Fruit fly (Drosophila melanogaster): ENCODE measurements around the gene CG32572.
A peak's percentile ranks its signal among the peaks of the same experiment; 100 is the strongest.

CG32572 gene

DNA sequence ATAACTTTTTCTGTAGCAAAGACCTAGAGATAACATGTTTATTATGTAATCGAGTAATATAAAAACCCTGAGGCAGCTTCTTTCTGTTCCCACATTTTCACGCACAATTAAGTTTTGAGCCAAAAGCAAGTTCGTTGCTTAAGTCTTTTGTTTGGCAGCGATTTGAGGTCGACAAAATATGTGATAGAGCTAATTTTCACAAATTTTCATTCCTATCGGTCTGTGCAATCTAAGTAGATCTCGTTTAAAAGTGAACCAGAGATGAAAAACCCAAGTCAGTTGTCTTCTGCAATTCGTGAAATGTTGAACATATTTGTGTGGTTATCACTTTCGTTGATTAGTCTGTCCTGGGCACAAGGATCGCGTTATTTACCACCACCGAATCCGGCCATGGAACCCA lies 16.9 kb downstream of the CG32572 start, which contains the start of gene TwdlZ:
Gene TwdlZ (plus strand): TSS at position 301 of the 400 bp plus-strand sequence.
- TF ChIP-seq tai (GFP tag; optimal IDR thresholded peaks at IDR 0.05) = no peak
- no peak for TF ChIP-seq sage (GFP tag; optimal IDR thresholded peaks at IDR 0.05)
- no peak for TF ChIP-seq dmrt93B (GFP tag; optimal IDR thresholded peaks at IDR 0.05)
- TF ChIP-seq usp (GFP tag; optimal IDR thresholded peaks at IDR 0.05) = no peak
- no peak for TF ChIP-seq br (GFP tag; optimal IDR thresholded peaks at IDR 0.05)
- no peak for TF ChIP-seq Hr83 (GFP tag; optimal IDR thresholded peaks at IDR 0.05; ENCODE audit: poor library complexity, severe bottlenecking)
- no peak for TF ChIP-seq Abd-B (GFP tag; optimal IDR thresholded peaks at IDR 0.05)
- TF ChIP-seq lola (GFP tag; optimal IDR thresholded peaks at IDR 0.05) = no peak

DNA sequence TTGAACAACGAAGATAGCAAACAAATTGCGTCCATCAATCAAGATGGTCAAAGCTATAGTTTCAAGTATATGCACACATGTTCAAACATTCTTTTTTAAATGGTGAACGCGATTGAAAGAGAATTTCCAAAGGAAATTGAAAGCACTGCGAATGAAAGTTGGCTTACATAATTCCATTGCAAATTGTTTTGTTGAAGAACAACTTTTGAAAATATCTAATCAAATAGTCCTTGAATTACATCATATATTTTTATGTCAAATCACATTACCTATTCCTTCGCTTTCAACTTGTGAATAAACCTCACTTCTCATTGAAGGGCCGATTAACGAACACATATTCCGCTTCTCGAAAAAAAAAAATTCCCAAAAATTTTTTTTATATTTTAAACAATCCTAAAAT lies 19.6 kb downstream of the CG32572 start, which contains the start of gene CG32568:
Gene CG32568 (plus strand): TSS at position 301 of the 400 bp plus-strand sequence.
- TF ChIP-seq N (GFP tag; optimal IDR thresholded peaks at IDR 0.05) (no peak), GATAd (GFP tag; optimal IDR thresholded peaks at IDR 0.05) (no peak), psq (GFP tag; optimal IDR thresholded peaks at IDR 0.05) (no peak), dmrt93B (GFP tag; optimal IDR thresholded peaks at IDR 0.05) (no peak), brk (GFP tag; optimal IDR thresholded peaks at IDR 0.05) (no peak), Hnf4 (GFP tag; optimal IDR thresholded peaks at IDR 0.05) (no peak), Rel (GFP tag; optimal IDR thresholded peaks at IDR 0.05) (no peak), Rel (tag; optimal IDR thresholded peaks at IDR 0.05) (no peak), HLH106 (tag; optimal IDR thresholded peaks at IDR 0.05) (no peak), Sp1 (GFP tag; optimal IDR thresholded peaks at IDR 0.05) (no peak), Jra (GFP tag; optimal IDR thresholded peaks at IDR 0.05) (no peak), sv (GFP tag; optimal IDR thresholded peaks at IDR 0.05) (no peak)

DNA sequence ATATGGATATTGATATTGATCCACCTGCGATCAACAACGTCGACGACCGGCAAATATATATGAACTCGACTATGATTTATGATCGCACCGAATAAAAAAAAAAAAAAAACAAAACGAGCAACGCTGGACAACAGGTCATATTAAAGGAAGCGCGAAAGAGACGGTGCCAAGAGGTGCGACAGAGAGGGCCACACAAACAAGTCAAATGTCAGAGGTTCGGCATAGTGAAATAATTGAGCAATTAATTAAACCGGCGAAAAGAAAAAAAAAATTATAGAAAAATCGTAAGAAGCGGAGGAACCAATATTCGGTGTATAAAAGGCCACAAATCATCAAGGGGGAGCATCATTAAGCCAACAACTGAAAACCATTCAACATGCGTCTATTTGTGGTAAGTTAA lies 21.6 kb downstream of the CG32572 start, which contains the start of gene Twdlalpha:
Gene Twdlalpha (plus strand): TSS at position 301 of the 400 bp plus-strand sequence.
- TF ChIP-seq tai (GFP tag; optimal IDR thresholded peaks at IDR 0.05) (no peak), CrebA (GFP tag; optimal IDR thresholded peaks at IDR 0.05; ENCODE audit: borderline replicate concordance) (no peak), Hr78 (GFP tag; optimal IDR thresholded peaks at IDR 0.05) (no peak), br (GFP tag; optimal IDR thresholded peaks at IDR 0.05) (no peak), CG32264 (GFP tag; optimal IDR thresholded peaks at IDR 0.05) (no peak), woc (GFP tag; optimal IDR thresholded peaks at IDR 0.05) (no peak), ey (GFP tag; optimal IDR thresholded peaks at IDR 0.05) (no peak), rgr (GFP tag; optimal IDR thresholded peaks at IDR 0.05) (no peak), Hr83 (GFP tag; optimal IDR thresholded peaks at IDR 0.05; ENCODE audit: poor library complexity, severe bottlenecking) (no peak), Abd-B (GFP tag; optimal IDR thresholded peaks at IDR 0.05) (no peak), psq (GFP tag; optimal IDR thresholded peaks at IDR 0.05) (no peak), fru (GFP tag; optimal IDR thresholded peaks at IDR 0.05) (no peak), CG9705 (GFP tag; optimal IDR thresholded peaks at IDR 0.05) (no peak), OdsH (GFP tag; optimal IDR thresholded peaks at IDR 0.05) (no peak), Dfd (GFP tag; optimal IDR thresholded peaks at IDR 0.05) (no peak), h (GFP tag; optimal IDR thresholded peaks at IDR 0.05) (no peak), Jra (GFP tag; optimal IDR thresholded peaks at IDR 0.05) (no peak), sage (GFP tag; optimal IDR thresholded peaks at IDR 0.05) (no peak)

DNA sequence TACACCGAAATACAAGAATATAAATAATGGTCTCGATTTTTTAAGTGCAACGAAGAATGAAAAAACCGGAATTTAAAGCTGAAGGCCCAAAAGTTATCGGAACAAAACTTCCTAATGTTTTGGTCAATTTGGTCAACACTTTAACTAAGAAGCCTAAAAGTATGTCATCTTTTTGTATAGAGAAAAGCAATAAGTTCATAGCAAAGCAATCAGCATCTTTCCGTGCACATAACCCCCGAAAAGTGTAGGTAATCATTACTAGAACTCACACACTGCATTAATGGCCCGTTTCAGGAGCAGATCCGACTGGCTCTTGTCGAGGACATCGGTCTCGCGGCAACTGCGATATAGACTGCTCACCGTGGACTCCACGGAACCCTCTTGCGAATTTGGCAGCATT lies 23.4 kb downstream of the CG32572 start:
- TF ChIP-seq Dfd (GFP tag; optimal IDR thresholded peaks at IDR 0.05) (no peak), CG9705 (GFP tag; optimal IDR thresholded peaks at IDR 0.05) (no peak), Mio (GFP tag; optimal IDR thresholded peaks at IDR 0.05) (no peak), dl (GFP tag; optimal IDR thresholded peaks at IDR 0.05; ENCODE audit: insufficient read depth in 1 of 2, partially characterized antibody in 2 of 2) (no peak), br (GFP tag; optimal IDR thresholded peaks at IDR 0.05) (no peak), Myc (optimal IDR thresholded peaks at IDR 0.05) (peak; percentile 20), Vsx2 (GFP tag; optimal IDR thresholded peaks at IDR 0.05; ENCODE audit: partially characterized antibody) (peak; percentile 26), tai (GFP tag; optimal IDR thresholded peaks at IDR 0.05) (no peak), Dif (GFP tag; optimal IDR thresholded peaks at IDR 0.05; ENCODE audit: partially characterized antibody) (peak; percentile 54)
